Worm (Caenorhabditis elegans) whole organism, late embryonic: ENCODE measurements around the gene T13F3.4.

ENCODE experiments used
- C08G9.2 ChIP-seq: sonication (generic microtip); optimal IDR thresholded peaks from 2 replicates; lab custom pipeline; 2016; ENCODE audit warnings: mild to moderate bottlenecking, missing genetic modification characterization, moderate library complexity, missing compliant biosample characterization
- C38D4.7 ChIP-seq: fragments of 200-800 bp; sonication (Bioruptor generic); optimal IDR thresholded peaks from 2 replicates; lab custom pipeline; 2018; ENCODE audit warnings: mild to moderate bottlenecking, missing genetic modification characterization, moderate library complexity, missing compliant biosample characterization
- F13H6.1 ChIP-seq: sonication (generic microtip); optimal IDR thresholded peaks from 2 replicates; lab custom pipeline; 2016; ENCODE audit warnings: missing genetic modification characterization, missing compliant biosample characterization
- K09A11.1 ChIP-seq: sonication (generic microtip); optimal IDR thresholded peaks from 2 replicates; lab custom pipeline; 2017; ENCODE audit warnings: antibody characterized with exemption, mild to moderate bottlenecking, missing genetic modification characterization, missing compliant biosample characterization; ENCODE audit not compliant: insufficient read depth
- T23F11.4 ChIP-seq: fragments of 200-800 bp; sonication (Bioruptor generic); optimal IDR thresholded peaks from 2 replicates; lab custom pipeline; 2018; ENCODE audit warnings: mild to moderate bottlenecking, missing genetic modification characterization, missing compliant biosample characterization
- ahr-1 ChIP-seq: sonication (generic microtip); optimal IDR thresholded peaks from 2 replicates; lab custom pipeline; 2016; ENCODE audit warnings: missing genetic modification characterization, missing compliant biosample characterization
- ama-1 ChIP-seq: fragments of 150-350 bp; optimal IDR thresholded peaks from 2 replicates; lab custom pipeline; 2014
- ceh-14 ChIP-seq: sonication (generic microtip); optimal IDR thresholded peaks from 2 replicates; lab custom pipeline; 2016; ENCODE audit warnings: missing genotype, missing genetic modification characterization, missing compliant biosample characterization
- ceh-18 ChIP-seq: sonication (generic microtip); optimal IDR thresholded peaks from 2 replicates; lab custom pipeline; 2016; ENCODE audit warnings: missing genetic modification characterization, missing compliant biosample characterization
- ceh-19 ChIP-seq: fragments of 200-800 bp; sonication (Bioruptor generic); optimal IDR thresholded peaks from 2 replicates; lab custom pipeline; 2018; ENCODE audit warnings: mild to moderate bottlenecking, missing genetic modification characterization, missing compliant biosample characterization
- ceh-22 ChIP-seq: sonication (generic microtip); optimal IDR thresholded peaks from 2 replicates; lab custom pipeline; 2017; ENCODE audit warnings: missing biosample characterization, missing genetic modification characterization
- ceh-24 ChIP-seq: sonication (generic microtip); optimal IDR thresholded peaks from 2 replicates; lab custom pipeline; 2016; ENCODE audit warnings: mild to moderate bottlenecking, missing genetic modification characterization, missing compliant biosample characterization
- ceh-31 ChIP-seq: sonication (generic microtip); optimal IDR thresholded peaks from 2 replicates; lab custom pipeline; 2016; ENCODE audit warnings: missing genetic modification characterization, missing compliant biosample characterization
- ceh-34 ChIP-seq: sonication (generic microtip); optimal IDR thresholded peaks from 2 replicates; lab custom pipeline; 2016; ENCODE audit warnings: mild to moderate bottlenecking, missing genetic modification characterization, missing compliant biosample characterization
- ceh-45 ChIP-seq: fragments of 200-800 bp; sonication (Bioruptor generic); IDR thresholded peaks from 2 replicates; pipeline ENCODE4 v1.3.6; 2022; ENCODE audit warnings: missing genetic modification reagents, missing genetic modification characterization, missing compliant biosample characterization
- ceh-48 ChIP-seq: sonication (generic microtip); optimal IDR thresholded peaks from 2 replicates; lab custom pipeline; 2016; ENCODE audit warnings: missing genetic modification characterization, inconsistent platforms, missing compliant biosample characterization
- che-1 ChIP-seq: sonication (generic microtip); optimal IDR thresholded peaks from 2 replicates; lab custom pipeline; 2016; ENCODE audit warnings: mild to moderate bottlenecking, missing genetic modification characterization, missing compliant biosample characterization
- dve-1 ChIP-seq: sonication (generic microtip); optimal IDR thresholded peaks from 2 replicates; lab custom pipeline; 2017; ENCODE audit warnings: antibody characterized with exemption, mild to moderate bottlenecking, missing genetic modification characterization, missing compliant biosample characterization
- elt-2 ChIP-seq: sonication (generic microtip); optimal IDR thresholded peaks from 2 replicates; lab custom pipeline; 2016; ENCODE audit warnings: missing genetic modification reagents, missing genetic modification characterization, missing compliant biosample characterization
- fax-1 ChIP-seq: sonication (generic microtip); optimal IDR thresholded peaks from 2 replicates; lab custom pipeline; 2016; ENCODE audit warnings: missing genotype, missing genetic modification characterization, missing compliant biosample characterization
- gmeb-2 ChIP-seq: sonication (generic microtip); optimal IDR thresholded peaks from 2 replicates; lab custom pipeline; 2016; ENCODE audit warnings: missing genetic modification characterization, inconsistent platforms, missing compliant biosample characterization
- hlh-13 ChIP-seq: fragments of 200-800 bp; sonication (Bioruptor generic); optimal IDR thresholded peaks from 2 replicates; lab custom pipeline; 2018; ENCODE audit warnings: mild to moderate bottlenecking, missing genetic modification characterization, missing compliant biosample characterization
- hlh-15 ChIP-seq: sonication (generic microtip); optimal IDR thresholded peaks from 2 replicates; lab custom pipeline; 2016; ENCODE audit warnings: missing genetic modification characterization, missing compliant biosample characterization
- hlh-6 ChIP-seq: sonication (generic microtip); optimal IDR thresholded peaks from 2 replicates; lab custom pipeline; 2016; ENCODE audit warnings: missing genotype, missing genetic modification characterization, missing compliant biosample characterization
- hlh-8 ChIP-seq: sonication (generic microtip); optimal IDR thresholded peaks from 2 replicates; lab custom pipeline; 2016; ENCODE audit warnings: missing genotype, missing genetic modification characterization, missing compliant biosample characterization
- lin-11 ChIP-seq: fragments of 200-800 bp; sonication (Bioruptor generic); optimal IDR thresholded peaks from 2 replicates; lab custom pipeline; 2018; ENCODE audit warnings: mild to moderate bottlenecking, missing genetic modification characterization, missing compliant biosample characterization
- nhr-232 ChIP-seq: sonication (generic microtip); optimal IDR thresholded peaks from 2 replicates; lab custom pipeline; 2016; ENCODE audit warnings: missing genetic modification characterization, missing compliant biosample characterization
- pag-3 ChIP-seq: sonication (generic microtip); optimal IDR thresholded peaks from 2 replicates; lab custom pipeline; 2016; ENCODE audit warnings: missing compliant biosample characterization, missing genetic modification characterization, borderline replicate concordance
- pat-9 ChIP-seq: fragments of 200-800 bp; sonication (Bioruptor generic); optimal IDR thresholded peaks from 2 replicates; lab custom pipeline; 2018; ENCODE audit warnings: mild to moderate bottlenecking, missing genetic modification characterization, moderate library complexity, missing compliant biosample characterization
- pha-4 ChIP-seq: fragments of 150-350 bp; optimal IDR thresholded peaks from 2 replicates; lab custom pipeline; 2018; ENCODE audit warnings: missing biosample characterization, missing genetic modification reagents, missing genetic modification characterization
- pqm-1 ChIP-seq: sonication (generic microtip); optimal IDR thresholded peaks from 2 replicates; lab custom pipeline; 2016; ENCODE audit warnings: missing genetic modification characterization, missing compliant biosample characterization
- ref-2 ChIP-seq: sonication (generic microtip); optimal IDR thresholded peaks from 2 replicates; lab custom pipeline; 2016; ENCODE audit warnings: missing genetic modification characterization, missing compliant biosample characterization
- sox-2 ChIP-seq: fragments of 200-800 bp; sonication (Bioruptor generic); IDR thresholded peaks from 2 replicates; pipeline ENCODE4 v1.3.6; 2022; ENCODE audit warnings: missing genetic modification reagents, missing genetic modification characterization, missing compliant biosample characterization
- tbx-2 ChIP-seq: sonication (generic microtip); optimal IDR thresholded peaks from 2 replicates; lab custom pipeline; 2016; ENCODE audit warnings: missing genetic modification characterization, missing compliant biosample characterization
- tbx-7 ChIP-seq: sonication (generic microtip); optimal IDR thresholded peaks from 2 replicates; lab custom pipeline; 2016; ENCODE audit warnings: missing genotype, missing genetic modification characterization, missing compliant biosample characterization
- unc-3 ChIP-seq, 2 experiments: fragments of 200-800 bp in 1 of 2; sonication (Bioruptor generic) in 1 of 2; sonication (generic microtip) in 1 of 2; conservative IDR thresholded peaks in 1 of 2; optimal IDR thresholded peaks in 1 of 2; 2 replicates each; pipeline versions ENCODE4 v1.3.6 to Lab custom; 2016 to 2022; ENCODE audit warnings: missing compliant biosample characterization in 2 of 2, missing genetic modification characterization in 2 of 2, missing genetic modification reagents in 1 of 2
- unc-42 ChIP-seq: sonication (generic microtip); optimal IDR thresholded peaks from 2 replicates; lab custom pipeline; 2016; ENCODE audit warnings: missing genotype, missing genetic modification characterization, missing compliant biosample characterization
- unc-86 ChIP-seq: sonication (generic microtip); optimal IDR thresholded peaks from 2 replicates; lab custom pipeline; 2016; ENCODE audit warnings: missing genetic modification characterization, missing compliant biosample characterization
- zip-5 ChIP-seq: sonication (generic microtip); optimal IDR thresholded peaks from 2 replicates; lab custom pipeline; 2016; ENCODE audit warnings: missing genetic modification characterization, missing compliant biosample characterization

The T13F3.4 gene

ce11 chrV:16302439-16302838, 36.0 kb upstream of the T13F3.4 start, which contains the start of the genes C31A11.13 and oac-6:
Gene C31A11.13 (minus strand): TSS chrV:16302551.
Gene oac-6 (plus strand): TSS chrV:16302717.
- TF ChIP-seq elt-2 (peak; percentile 63), hlh-8 (tag; lab: Kevin White, UChicago) (no peak)

DNA sequence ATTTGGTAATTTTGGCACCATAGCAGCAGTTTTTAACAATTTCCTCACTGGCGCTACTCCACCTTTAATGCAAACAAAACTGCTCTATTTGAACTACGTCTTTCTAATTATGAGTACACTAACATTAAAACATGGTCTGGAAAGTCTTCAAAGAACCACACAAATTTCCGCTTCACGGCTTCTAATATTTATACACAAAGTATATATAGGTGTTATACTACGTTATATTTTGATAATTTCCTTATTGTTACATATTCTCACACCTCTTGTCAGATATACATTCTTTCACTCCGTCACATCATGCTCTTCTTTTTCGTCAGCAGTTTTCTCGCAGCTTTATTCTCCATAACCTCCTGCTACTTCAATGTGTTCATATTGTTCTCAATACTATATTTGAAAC, 33.9 kb upstream of the T13F3.4 start, which contains the start of gene srbc-82:
Gene srbc-82, plus strand, starts transcription at position 301 of the 400 bp plus-strand sequence.
- no peak for TF ChIP-seq pat-9 (tag; lab: Kevin White, UChicago)
- TF ChIP-seq unc-3 (GFP tag; conservative IDR thresholded peaks at IDR 0.05; lab: Robert Waterston, UW) = no peak
- TF ChIP-seq unc-3 (tag; optimal IDR thresholded peaks at IDR 0.05; lab: Kevin White, UChicago) = no peak
- no peak for TF ChIP-seq tbx-2 (tag; lab: Kevin White, UChicago)
- no peak for TF ChIP-seq nhr-232 (tag; lab: Kevin White, UChicago)
- no peak for TF ChIP-seq pag-3 (tag; lab: Kevin White, UChicago)

DNA sequence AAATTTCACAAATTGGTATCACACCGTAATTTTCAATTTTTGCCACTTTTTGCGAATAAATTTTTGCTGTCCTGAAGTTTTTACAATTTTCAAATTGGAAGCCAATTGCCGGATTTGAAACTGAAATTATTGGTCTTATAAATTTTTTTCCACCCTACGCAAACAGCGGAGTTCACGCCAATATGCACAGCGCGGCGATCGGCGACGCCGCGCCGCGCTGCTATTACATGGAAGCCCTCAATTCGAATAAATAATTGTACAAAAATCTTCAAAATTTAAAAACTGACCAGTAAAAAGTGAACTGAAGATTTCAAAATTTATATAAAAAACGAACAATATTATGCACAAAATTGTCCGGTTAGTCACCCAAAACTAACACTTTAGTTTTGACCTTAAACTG, 33.4 kb upstream of the T13F3.4 start:
- TF ChIP-seq hlh-15 (tag; lab: Kevin White, UChicago) (no peak), unc-42 (tag; lab: Kevin White, UChicago) (no peak), ceh-18 (no peak), ref-2 (no peak)

ce11 chrV:16298669-16299068, 32.3 kb upstream of the T13F3.4 start, which contains the start of gene srbc-84:
Gene srbc-84 (plus strand): TSS chrV:16298969.
- TF ChIP-seq ref-2 (no peak), ahr-1 (tag; lab: Kevin White, UChicago) (no peak), ceh-48 (no peak), zip-5 (tag; lab: Kevin White, UChicago) (no peak), C08G9.2 (no peak), ceh-45 (no peak), hlh-6 (no peak), ceh-34 (tag; lab: Kevin White, UChicago) (no peak), fax-1 (tag; lab: Kevin White, UChicago) (no peak)

ce11 chrV:16297070-16297469, 30.7 kb upstream of the T13F3.4 start, which contains the start of gene srbc-83:
Gene srbc-83 (plus strand): TSS chrV:16297370.
- no peak for TF ChIP-seq ceh-31
- no peak for TF ChIP-seq ahr-1 (tag; lab: Kevin White, UChicago)
- TF ChIP-seq unc-86 (tag; lab: Kevin White, UChicago) = no peak
- no peak for TF ChIP-seq ama-1 (lab: Kevin White, UChicago)
- no peak for TF ChIP-seq gmeb-2 (tag; lab: Kevin White, UChicago)
- TF ChIP-seq unc-42 (tag; lab: Kevin White, UChicago) = no peak
- TF ChIP-seq tbx-7 (tag; lab: Kevin White, UChicago) = no peak
- no peak for TF ChIP-seq K09A11.1 (tag; lab: Kevin White, UChicago)
- no peak for TF ChIP-seq T23F11.4 (GFP tag; lab: Kevin White, UChicago)
- no peak for TF ChIP-seq C38D4.7 (GFP tag; lab: Kevin White, UChicago)
- TF ChIP-seq sox-2 (GFP tag; lab: Robert Waterston, UW) = no peak
- TF ChIP-seq pqm-1 (tag; lab: Kevin White, UChicago) = no peak
- TF ChIP-seq F13H6.1 (tag; lab: Kevin White, UChicago) = no peak
- TF ChIP-seq pag-3 (tag; lab: Kevin White, UChicago) = no peak
- no peak for TF ChIP-seq hlh-13 (GFP tag; lab: Kevin White, UChicago)

ce11 chrV:16292409-16292808, 26.0 kb upstream of the T13F3.4 start, which contains the start of gene oac-5:
Gene oac-5 (plus strand): TSS chrV:16292709.
- TF ChIP-seq elt-2 = no peak
- no peak for TF ChIP-seq pha-4 (tag; lab: Kevin White, UChicago)
- no peak for TF ChIP-seq pag-3 (tag; lab: Kevin White, UChicago)
- TF ChIP-seq che-1 (tag; lab: Kevin White, UChicago) = no peak
- no peak for TF ChIP-seq ceh-19 (GFP tag; lab: Kevin White, UChicago)
- TF ChIP-seq lin-11 = no peak
- no peak for TF ChIP-seq dve-1 (tag; lab: Kevin White, UChicago)
- TF ChIP-seq tbx-2 (tag; lab: Kevin White, UChicago) = no peak
- no peak for TF ChIP-seq ceh-22
- no peak for TF ChIP-seq unc-86 (tag; lab: Kevin White, UChicago)
- TF ChIP-seq ceh-14 (tag; lab: Kevin White, UChicago) = no peak
- no peak for TF ChIP-seq ceh-24 (tag; lab: Kevin White, UChicago)
- TF ChIP-seq tbx-7 (tag; lab: Kevin White, UChicago) = no peak
- TF ChIP-seq, all 69 proteins: peak for 0
